Worm (Caenorhabditis elegans): ENCODE measurements around the gene F37B12.3.

DNA sequence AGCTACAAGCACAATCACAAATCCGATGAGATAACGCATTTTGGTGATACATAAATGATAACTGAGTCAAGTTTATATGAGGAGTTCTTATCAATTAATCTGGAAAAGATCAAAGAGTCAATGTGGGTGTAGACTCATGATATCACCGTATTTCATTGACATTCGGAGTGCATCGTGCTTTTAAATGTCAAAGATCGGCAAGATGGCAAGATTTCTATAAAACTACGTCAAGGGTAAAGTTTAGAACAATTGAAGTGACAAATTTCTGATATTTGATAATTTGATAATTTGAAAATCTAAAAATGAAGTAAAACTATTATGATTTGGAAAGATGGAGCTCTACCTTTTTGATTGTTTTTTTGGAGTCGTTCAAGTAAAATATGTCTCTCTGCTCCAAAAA is 41.9 kb upstream of the F37B12.3 start, which contains the start of gene sysm-1:
- no peak for TF ChIP-seq nhr-11 (tag; optimal IDR thresholded peaks at IDR 0.05)
- no peak for TF ChIP-seq pag-3 (tag; optimal IDR thresholded peaks at IDR 0.05; ENCODE audit: borderline replicate concordance)
- TF ChIP-seq ceh-31 (tag; optimal IDR thresholded peaks at IDR 0.05), result no peak
- no peak for TF ChIP-seq sox-4 (tag; optimal IDR thresholded peaks at IDR 0.05)
- TF ChIP-seq ceh-6 (GFP tag; optimal IDR thresholded peaks at IDR 0.05), result no peak
- no peak for TF ChIP-seq F13H6.1 (tag; optimal IDR thresholded peaks at IDR 0.05)
- TF ChIP-seq ceh-48 (tag; optimal IDR thresholded peaks at IDR 0.05), result no peak
- TF ChIP-seq ama-1 (optimal IDR thresholded peaks at IDR 0.05), result no peak
